Fruit fly (Drosophila melanogaster) whole organism, prepupa: ENCODE data around the gene CG43288.
A peak's percentile ranks its signal among the peaks of the same experiment; 100 is the strongest.

ENCODE experiments used
- CG10631 ChIP-seq: fragments of 200-800 bp; sonication (Bioruptor generic); optimal IDR thresholded peaks from 2 replicates; lab custom pipeline; 2016; ENCODE audit warnings: missing biosample characterization, missing genetic modification characterization
- CG10669 ChIP-seq: fragments of 200-800 bp; sonication (Bioruptor generic); optimal IDR thresholded peaks from 3 replicates; lab custom pipeline; 2018; ENCODE audit warnings: missing biosample characterization, mild to moderate bottlenecking, missing genetic modification characterization, moderate library complexity
- CG11902 ChIP-seq: fragments of 200-800 bp; sonication (Bioruptor generic); optimal IDR thresholded peaks from 3 replicates; lab custom pipeline; 2016; ENCODE audit warnings: missing biosample characterization, missing genetic modification characterization
- CG15336 ChIP-seq: fragments of 200-800 bp; sonication (Bioruptor generic); IDR thresholded peaks from 2 replicates; pipeline ENCODE4 v1.3.6; 2022; ENCODE audit warnings: missing biosample characterization, missing genetic modification characterization
- CG1621 ChIP-seq: fragments of 200-800 bp; sonication (Bioruptor generic); optimal IDR thresholded peaks from 3 replicates; lab custom pipeline; 2018; ENCODE audit warnings: missing biosample characterization, mild to moderate bottlenecking, missing genetic modification characterization
- CG3032 ChIP-seq: fragments of 200-800 bp; optimal IDR thresholded peaks from 2 replicates; lab custom pipeline; 2019; ENCODE audit warnings: missing biosample characterization, mild to moderate bottlenecking, missing genetic modification characterization, moderate library complexity
- CG31627 ChIP-seq: fragments of 200-800 bp; sonication (Bioruptor generic); optimal IDR thresholded peaks from 3 replicates; lab custom pipeline; 2016; ENCODE audit warnings: missing biosample characterization, missing genetic modification characterization
- CG32006 ChIP-seq: fragments of 200-800 bp; sonication (Bioruptor generic); optimal IDR thresholded peaks from 3 replicates; lab custom pipeline; 2017; ENCODE audit warnings: missing biosample characterization, mild to moderate bottlenecking, missing genetic modification characterization
- CG34406 ChIP-seq: fragments of 200-800 bp; sonication (Bioruptor generic); optimal IDR thresholded peaks from 3 replicates; lab custom pipeline; 2016; ENCODE audit warnings: missing biosample characterization, missing genetic modification characterization
- CG4318 ChIP-seq: fragments of 200-800 bp; sonication (Bioruptor generic); optimal IDR thresholded peaks from 3 replicates; lab custom pipeline; 2017; ENCODE audit warnings: missing biosample characterization, mild to moderate bottlenecking, missing genetic modification characterization
- CG6276 ChIP-seq: fragments of 200-800 bp; sonication (Bioruptor generic); optimal IDR thresholded peaks from 2 replicates; lab custom pipeline; 2017; ENCODE audit warnings: missing biosample characterization, mild to moderate bottlenecking, missing genetic modification characterization
- CG6792 ChIP-seq: fragments of 200-800 bp; sonication (Bioruptor generic); optimal IDR thresholded peaks from 3 replicates; lab custom pipeline; 2016; ENCODE audit warnings: missing biosample characterization, missing genetic modification characterization
- CG6854 ChIP-seq: fragments of 200-800 bp; sonication (Bioruptor generic); optimal IDR thresholded peaks from 2 replicates; lab custom pipeline; 2017; ENCODE audit warnings: missing biosample characterization, mild to moderate bottlenecking, missing genetic modification characterization
- CG7368 ChIP-seq: fragments of 200-800 bp; sonication (Bioruptor generic); optimal IDR thresholded peaks from 3 replicates; lab custom pipeline; 2016; ENCODE audit warnings: missing biosample characterization, missing genetic modification characterization
- CG8119 ChIP-seq: fragments of 200-800 bp; sonication (Bioruptor generic); IDR thresholded peaks from 3 replicates; pipeline ENCODE4 v1.3.6; 2022; ENCODE audit warnings: missing biosample characterization, missing genetic modification characterization
- CG8319 ChIP-seq: fragments of 200-800 bp; sonication (Bioruptor generic); optimal IDR thresholded peaks from 3 replicates; lab custom pipeline; 2016; ENCODE audit warnings: missing biosample characterization, missing genetic modification characterization
- CG8632 ChIP-seq: fragments of 200-800 bp; sonication (Bioruptor generic); optimal IDR thresholded peaks from 3 replicates; lab custom pipeline; 2016; ENCODE audit warnings: missing biosample characterization, missing genetic modification characterization
- CG9139 ChIP-seq: fragments of 200-800 bp; sonication (Bioruptor generic); optimal IDR thresholded peaks from 3 replicates; lab custom pipeline; 2017; ENCODE audit warnings: missing biosample characterization, mild to moderate bottlenecking, missing genetic modification characterization
- Eip75B ChIP-seq: fragments of 200-800 bp; sonication (Bioruptor generic); optimal IDR thresholded peaks from 3 replicates; lab custom pipeline; 2016; ENCODE audit warnings: missing biosample characterization, missing genetic modification characterization
- Eip78C ChIP-seq: fragments of 200-800 bp; sonication (Bioruptor generic); peaks from one replicate; lab custom pipeline; 2016; ENCODE audit warnings: missing biosample characterization, missing genetic modification characterization
- Eip93F ChIP-seq: fragments of 200-800 bp; sonication (Bioruptor generic); optimal IDR thresholded peaks from 2 replicates; lab custom pipeline; 2016; ENCODE audit warnings: missing biosample characterization, mild to moderate bottlenecking, missing genetic modification characterization
- Gug ChIP-seq: fragments of 200-800 bp; sonication (Bioruptor generic); IDR thresholded peaks from 2 replicates; pipeline ENCODE4 v1.3.6; 2022; ENCODE audit warnings: missing biosample characterization, missing genetic modification characterization
- Hr39 ChIP-seq: fragments of 200-800 bp; sonication (Bioruptor generic); optimal IDR thresholded peaks from 2 replicates; lab custom pipeline; 2016; ENCODE audit warnings: missing biosample characterization, missing genetic modification characterization
- OdsH ChIP-seq: fragments of 200-800 bp; sonication (Bioruptor generic); optimal IDR thresholded peaks from 3 replicates; lab custom pipeline; 2016; ENCODE audit warnings: missing biosample characterization, missing genetic modification characterization
- Smox ChIP-seq: fragments of 200-800 bp; sonication (Bioruptor generic); optimal IDR thresholded peaks from 3 replicates; lab custom pipeline; 2016; ENCODE audit warnings: missing biosample characterization, missing genetic modification characterization
- Sox15 ChIP-seq: fragments of 200-800 bp; sonication (Bioruptor generic); optimal IDR thresholded peaks from 3 replicates; lab custom pipeline; 2016; ENCODE audit warnings: missing biosample characterization, missing genetic modification characterization
- dac ChIP-seq: fragments of 200-800 bp; sonication (Bioruptor generic); optimal IDR thresholded peaks from 2 replicates; lab custom pipeline; 2017; ENCODE audit warnings: missing biosample characterization, mild to moderate bottlenecking, missing genetic modification characterization
- eg ChIP-seq: fragments of 200-800 bp; sonication (Bioruptor generic); IDR thresholded peaks from 3 replicates; pipeline ENCODE4 v1.3.6; 2022; ENCODE audit warnings: missing biosample characterization, missing genetic modification characterization
- fd59A ChIP-seq: fragments of 200-800 bp; sonication (Bioruptor generic); optimal IDR thresholded peaks from 2 replicates; lab custom pipeline; 2017; ENCODE audit warnings: missing biosample characterization, mild to moderate bottlenecking, missing genetic modification characterization, missing genetic modification reagents
- fd85E ChIP-seq: fragments of 200-800 bp; sonication (Bioruptor generic); optimal IDR thresholded peaks from 3 replicates; lab custom pipeline; 2016; ENCODE audit warnings: missing biosample characterization, missing genetic modification characterization
- lz ChIP-seq: fragments of 200-800 bp; sonication (Bioruptor generic); optimal IDR thresholded peaks from 3 replicates; lab custom pipeline; 2016; ENCODE audit warnings: missing biosample characterization, missing genetic modification characterization
- salr ChIP-seq, 2 experiments: fragments of 200-800 bp; sonication (Bioruptor generic); optimal IDR thresholded peaks; 3 replicates each; lab custom pipeline; 2016 to 2018; ENCODE audit warnings: missing biosample characterization in 2 of 2, missing genetic modification characterization in 2 of 2, mild to moderate bottlenecking in 1 of 2
- ss ChIP-seq, 2 experiments: fragments of 200-800 bp; sonication (Bioruptor generic); optimal IDR thresholded peaks; 2 replicates in 1 of 2; 3 replicates in 1 of 2; lab custom pipeline; 2017 to 2018; ENCODE audit warnings: mild to moderate bottlenecking in 2 of 2, missing biosample characterization in 2 of 2, missing genetic modification characterization in 2 of 2, moderate library complexity in 1 of 2
- svp ChIP-seq: fragments of 200-800 bp; sonication (Bioruptor generic); peaks from one replicate; lab custom pipeline; 2016; ENCODE audit warnings: missing biosample characterization, missing genetic modification characterization
- topi ChIP-seq: fragments of 200-800 bp; sonication (Bioruptor generic); optimal IDR thresholded peaks from 3 replicates; lab custom pipeline; 2016; ENCODE audit warnings: missing biosample characterization, missing genetic modification characterization
- vri ChIP-seq: fragments of 200-800 bp; sonication (Bioruptor generic); optimal IDR thresholded peaks from 3 replicates; lab custom pipeline; 2016; ENCODE audit warnings: missing biosample characterization, mild to moderate bottlenecking, missing genetic modification characterization

The CG43288 gene

DNA sequence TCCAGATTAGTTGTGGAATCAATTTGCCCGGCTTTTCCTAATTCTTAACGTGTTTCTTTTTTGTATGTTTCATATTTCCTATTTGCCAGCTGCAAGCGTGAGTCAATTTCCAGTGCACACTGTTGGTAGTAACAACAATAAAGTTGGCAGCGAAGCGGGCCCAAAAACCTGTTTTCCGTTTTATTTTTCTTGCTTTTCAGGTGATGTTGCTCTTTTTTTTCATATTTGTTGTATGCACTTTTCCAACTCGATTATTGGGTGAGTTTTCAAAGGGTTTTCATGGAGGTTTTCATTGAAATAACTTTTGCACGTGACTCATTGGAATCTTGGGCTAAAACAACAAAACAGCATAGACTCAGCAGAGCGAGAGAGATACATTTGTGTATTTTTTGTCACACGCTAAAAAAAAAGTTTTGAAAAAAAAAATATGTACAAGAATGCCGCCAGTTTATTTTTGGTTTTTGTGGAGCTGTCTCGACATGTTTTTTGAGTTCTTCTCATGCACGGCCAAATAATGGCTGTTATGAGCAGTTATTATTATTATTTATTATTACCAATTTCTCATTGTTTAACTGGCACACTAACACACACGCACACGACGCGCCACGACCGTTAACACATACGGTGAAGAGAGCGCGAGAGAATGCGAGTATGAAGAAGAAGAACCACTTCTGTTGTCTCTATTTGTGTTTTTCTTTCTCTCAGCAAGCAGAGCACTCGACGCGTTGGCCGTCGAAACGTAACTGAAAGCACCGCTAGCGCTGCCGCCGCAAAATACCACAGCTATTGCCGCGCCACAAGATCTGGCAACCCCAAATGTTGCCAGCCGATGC is 7.3 kb upstream of the CG43288 start, which contains the start of gene Fas2 (continued):
- TF ChIP-seq OdsH (GFP tag; lab: Kevin White, UChicago), result peak; percentile 17
- peak; percentile 61 to 67 for TF ChIP-seq ss (GFP tag; optimal IDR thresholded peaks at IDR 0.05; lab: Kevin White, UChicago)
- peak; percentile 76 for TF ChIP-seq CG32006
- peak; percentile 36 for TF ChIP-seq CG1621 (tag; lab: Kevin White, UChicago)
- no peak for TF ChIP-seq CG11902 (GFP tag; lab: Kevin White, UChicago)
- peak; percentile 73 for TF ChIP-seq eg (GFP tag; lab: Robert Waterston, UW)
- TF ChIP-seq CG8319 (GFP tag; lab: Kevin White, UChicago), result no peak
- no peak for TF ChIP-seq Sox15 (GFP tag; lab: Kevin White, UChicago)
- peak; percentile 20; the same call in 1 of the 2 replicates for TF ChIP-seq Gug (GFP tag; lab: Robert Waterston, UW)
- peak; percentile 32 for TF ChIP-seq CG4318
- peak; percentile 13 for TF ChIP-seq fd59A
- TF ChIP-seq CG7368 (GFP tag; lab: Kevin White, UChicago), result peak; percentile 58
- peak; percentile 76 for TF ChIP-seq svp
- TF ChIP-seq CG8632 (GFP tag; lab: Kevin White, UChicago), result peak; percentile 0
- TF ChIP-seq CG6854, result peak; percentile 84
- TF ChIP-seq salr (GFP tag; optimal IDR thresholded peaks at IDR 0.05; lab: Kevin White, UChicago), result peak in 1 of 2 experiments; percentile 50

DNA sequence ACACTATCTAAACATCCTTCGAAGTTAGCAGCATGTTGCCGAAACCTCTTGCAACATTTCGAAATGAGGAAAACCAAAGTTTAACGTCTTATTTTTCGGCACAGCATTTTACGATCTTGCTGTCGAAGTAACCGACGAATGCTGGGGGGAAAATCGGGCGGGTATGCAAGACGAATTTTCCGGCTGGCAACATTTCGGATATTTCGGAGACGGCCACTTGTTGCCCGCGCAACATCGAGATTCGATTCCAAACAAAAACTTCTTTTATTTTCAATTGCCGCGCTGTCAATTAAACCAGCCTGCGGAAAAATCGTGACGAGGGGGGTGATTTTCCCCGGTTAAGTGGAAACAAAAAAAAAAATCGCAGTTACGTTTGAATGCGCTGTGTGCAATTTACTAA is 6.1 kb upstream of the CG43288 start:
- no peak for TF ChIP-seq CG3032 (tag; lab: Kevin White, UChicago)
- no peak for TF ChIP-seq CG8319 (GFP tag; lab: Kevin White, UChicago)
- TF ChIP-seq CG31627, result no peak
- no peak for TF ChIP-seq CG34406 (GFP tag; lab: Kevin White, UChicago)
- no peak for TF ChIP-seq vri (GFP tag; lab: Kevin White, UChicago)
- no peak for TF ChIP-seq fd59A
- TF ChIP-seq CG10631 (GFP tag; lab: Kevin White, UChicago), result no peak
- no peak for TF ChIP-seq Eip75B (GFP tag; lab: Kevin White, UChicago)
- no peak for TF ChIP-seq CG7368 (GFP tag; lab: Kevin White, UChicago)
- no peak for TF ChIP-seq Smox (GFP tag; lab: Kevin White, UChicago)
- no peak for TF ChIP-seq topi (GFP tag; lab: Kevin White, UChicago)

DNA sequence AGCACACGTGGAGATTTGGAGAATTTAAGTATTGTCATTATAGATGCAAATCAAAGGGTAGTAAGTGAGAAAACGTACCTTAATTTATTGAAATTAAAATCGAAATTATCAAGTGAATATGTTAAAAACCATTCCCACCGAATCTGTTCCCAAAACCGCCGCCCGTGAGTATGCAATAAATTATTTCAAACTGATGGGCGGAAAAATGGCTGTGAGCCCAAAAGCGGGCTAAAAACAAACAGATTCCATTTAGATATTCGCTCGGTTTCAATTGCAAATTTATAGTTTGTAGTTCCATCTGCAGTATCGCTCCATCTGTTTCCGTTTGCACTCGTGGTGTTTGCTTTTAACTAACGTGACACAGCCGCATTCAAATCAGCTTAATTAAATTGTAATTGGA is 1.5 kb downstream of the CG43288 start:
- TF ChIP-seq salr (GFP tag; optimal IDR thresholded peaks at IDR 0.05; lab: Kevin White, UChicago) (no peak), CG6792 (GFP tag; lab: Kevin White, UChicago) (no peak)
- TF ChIP-seq, all 60 proteins: peak for 0

DNA sequence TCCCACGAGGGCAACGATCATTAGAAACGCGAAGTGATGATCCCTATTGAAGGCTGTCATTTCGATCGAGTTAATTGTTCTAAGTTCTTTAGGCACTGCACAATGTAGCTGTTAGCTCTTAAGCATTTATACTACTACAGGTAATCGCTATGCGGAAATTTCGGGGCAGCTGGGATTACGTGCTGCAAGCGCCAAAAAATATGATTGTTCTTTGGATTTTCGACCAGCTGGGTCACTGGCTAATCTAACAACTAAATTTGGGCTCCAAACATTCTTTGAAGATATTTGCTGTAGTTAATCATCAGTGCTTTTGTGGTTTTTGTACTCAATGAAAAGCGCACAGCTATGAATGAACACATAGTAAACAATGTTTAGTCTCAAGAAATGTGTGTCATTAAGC is 4.5 kb downstream of the CG43288 start, which contains the start of gene CG15571:
CG15571 (minus strand) TSS at position 101 of the 400 bp plus-strand sequence.
- TF ChIP-seq fd59A, result no peak
- TF ChIP-seq CG3032 (tag; lab: Kevin White, UChicago), result no peak
- TF ChIP-seq CG6792 (GFP tag; lab: Kevin White, UChicago), result no peak
- no peak for TF ChIP-seq dac (GFP tag; lab: Kevin White, UChicago)
- no peak for TF ChIP-seq OdsH (GFP tag; lab: Kevin White, UChicago)
- TF ChIP-seq CG8119 (GFP tag; lab: Robert Waterston, UW), result no peak
- TF ChIP-seq CG10669 (GFP tag; lab: Kevin White, UChicago), result no peak
- TF ChIP-seq CG4318, result no peak
- no peak for TF ChIP-seq Eip93F (GFP tag; lab: Kevin White, UChicago)

DNA sequence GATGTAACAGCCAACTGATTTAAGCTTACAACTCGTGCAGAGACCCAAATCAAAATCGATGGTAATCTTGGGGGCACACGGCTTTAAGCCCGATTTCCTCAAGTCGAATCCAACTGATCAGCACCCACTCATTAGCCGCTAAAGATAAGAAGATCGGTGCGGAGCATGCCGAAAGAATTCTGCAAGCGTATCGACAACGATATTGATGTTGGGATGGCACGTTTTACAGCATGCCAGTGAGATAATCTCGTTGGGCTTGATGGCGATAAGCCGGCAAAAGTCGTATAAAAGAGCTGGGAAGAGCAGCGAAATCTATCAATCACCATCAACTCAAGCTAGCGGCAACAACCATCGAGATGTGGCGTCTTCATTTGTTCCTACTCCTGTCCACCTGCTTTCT is 5.0 kb downstream of the CG43288 start, which contains the start of gene CG15570:
CG15570 (plus strand) TSS at position 301 of the 400 bp plus-strand sequence.
- no peak for TF ChIP-seq CG6276
- no peak for TF ChIP-seq CG9139 (GFP tag; lab: Kevin White, UChicago)
- TF ChIP-seq lz (GFP tag; lab: Kevin White, UChicago), result no peak
- TF ChIP-seq Hr39, result no peak
- no peak for TF ChIP-seq fd85E (GFP tag; lab: Kevin White, UChicago)
- no peak for TF ChIP-seq Eip78C (GFP tag; lab: Kevin White, UChicago)
- no peak for TF ChIP-seq CG15336 (GFP tag; lab: Robert Waterston, UW)
- TF ChIP-seq CG7368 (GFP tag; lab: Kevin White, UChicago), result no peak
- TF ChIP-seq topi (GFP tag; lab: Kevin White, UChicago), result no peak
- no peak for TF ChIP-seq CG8119 (GFP tag; lab: Robert Waterston, UW)
- no peak for TF ChIP-seq vri (GFP tag; lab: Kevin White, UChicago)
- TF ChIP-seq, all 60 proteins: peak for 0
